Fruit fly (Drosophila melanogaster) whole organism, embryonic: Measurements from ENCODE around the gene hdly.
A peak's percentile ranks its signal among the peaks of the same experiment; 100 is the strongest.

Experiments used
- B-H1 ChIP-seq: fragments of 200-800 bp; sonication (Bioruptor generic); IDR thresholded peaks from 3 replicates; pipeline ENCODE4 v1.3.6; 2022; ENCODE audit warnings: missing biosample characterization, missing genetic modification characterization
- CG15479 ChIP-seq: fragments of 200-800 bp; sonication (Bioruptor generic); optimal IDR thresholded peaks from 3 replicates; lab custom pipeline; 2019; ENCODE audit warnings: missing biosample characterization, mild to moderate bottlenecking, missing genetic modification characterization, moderate library complexity
- CG3163 ChIP-seq: fragments of 200-800 bp; sonication (Bioruptor generic); optimal IDR thresholded peaks from 3 replicates; lab custom pipeline; 2016; ENCODE audit warnings: missing biosample characterization, missing genetic modification characterization
- Gsc ChIP-seq: fragments of 200-800 bp; sonication (Bioruptor generic); IDR thresholded peaks from 2 replicates; pipeline ENCODE4 v1.3.6; 2022; ENCODE audit warnings: missing biosample characterization, missing genetic modification characterization
- Tbp ChIP-seq: fragments of >200 bp; optimal IDR thresholded peaks from 2 replicates; lab custom pipeline; 2018; ENCODE audit warnings: missing biosample characterization, missing genetic modification characterization
- ham ChIP-seq: fragments of 200-800 bp; sonication (Bioruptor generic); IDR thresholded peaks from 2 replicates; pipeline ENCODE4 v1.3.6; 2022; ENCODE audit warnings: missing biosample characterization, missing genetic modification characterization
- rib ChIP-seq: fragments of 200-800 bp; sonication (Bioruptor generic); IDR thresholded peaks from 2 replicates; pipeline ENCODE4 v1.3.6; 2022; ENCODE audit warnings: missing biosample characterization, missing genetic modification characterization
- sr ChIP-seq: fragments of 200-800 bp; sonication (Bioruptor generic); IDR thresholded peaks from 3 replicates; pipeline ENCODE4 v1.3.6; 2022; ENCODE audit warnings: missing biosample characterization, missing genetic modification characterization

DNA sequence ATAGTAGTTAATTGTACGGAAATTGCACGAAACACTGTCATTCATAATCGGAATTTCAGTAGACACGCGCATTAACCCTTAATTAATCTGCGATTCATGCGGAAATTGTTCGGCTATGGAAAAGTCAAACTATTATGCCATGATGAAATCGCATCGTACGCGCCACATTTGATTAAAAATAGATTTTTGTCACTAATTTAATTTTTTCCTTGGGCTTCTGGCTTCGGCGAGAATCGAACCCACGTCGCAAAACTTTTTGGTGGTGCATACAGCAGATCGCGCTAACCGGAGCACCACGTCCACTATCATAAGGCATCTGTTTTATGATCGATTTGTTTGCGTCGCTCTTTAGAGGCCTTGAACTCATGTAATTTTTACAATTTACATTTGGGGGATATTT lies 1.4 kb upstream of the hdly start:
- TF ChIP-seq sr (no peak), CG15479 (GFP tag; lab: Kevin White, UChicago) (peak; percentile 20), Gsc (GFP tag; lab: Robert Waterston, UW) (no peak), CG3163 (GFP tag; lab: Kevin White, UChicago) (no peak), B-H1 (GFP tag; lab: Robert Waterston, UW) (no peak), rib (GFP tag; lab: Robert Waterston, UW) (no peak), Tbp (GFP tag; lab: Kevin White, UChicago) (no peak), ham (GFP tag; lab: Robert Waterston, UW) (no peak)
